Fruit fly (Drosophila melanogaster): Measurements from ENCODE around the gene gudu.

Gene gudu

DNA sequence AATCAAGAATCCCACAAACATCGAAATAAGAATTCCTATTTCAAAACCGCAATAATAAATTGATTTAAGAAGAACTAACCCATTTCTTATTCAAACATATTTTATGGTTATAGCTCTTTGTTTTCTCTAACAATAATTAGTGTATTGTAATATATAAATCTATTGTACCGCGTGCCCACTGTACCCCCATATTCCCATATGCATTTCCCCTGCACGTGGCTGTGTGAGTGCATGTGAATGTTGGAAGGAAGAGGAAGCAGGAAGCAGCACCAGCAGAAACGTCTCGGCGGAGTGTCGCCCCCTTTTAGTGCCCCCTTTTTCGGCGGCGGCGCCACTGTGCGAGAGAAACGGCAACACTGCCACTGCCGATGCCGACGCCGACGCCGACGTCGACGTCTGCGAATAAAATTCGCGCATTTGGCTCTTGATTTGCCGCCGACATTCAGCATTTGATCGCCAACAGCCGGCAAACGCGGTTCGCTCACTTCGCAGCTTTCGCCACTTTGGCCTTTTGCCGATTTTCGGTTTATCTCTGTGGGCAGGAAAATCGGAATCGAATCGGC, 35.1 kb downstream of the gudu start (continued):
- TF ChIP-seq Hr38 (GFP tag; optimal IDR thresholded peaks at IDR 0.05): peak; percentile 1
- TF ChIP-seq CG8632 (GFP tag; optimal IDR thresholded peaks at IDR 0.05): peak; percentile 63
- TF ChIP-seq CG6276 (GFP tag; optimal IDR thresholded peaks at IDR 0.05): peak; percentile 59
- TF ChIP-seq achi (GFP tag; optimal IDR thresholded peaks at IDR 0.05): peak; percentile 76
- peak; percentile 49 for TF ChIP-seq fd59A (GFP tag; optimal IDR thresholded peaks at IDR 0.05)
- peak; percentile 78 for TF ChIP-seq acj6 (GFP tag; optimal IDR thresholded peaks at IDR 0.05)
- TF ChIP-seq Eip78C (GFP tag): peak; percentile 95
- TF ChIP-seq CG16779 (tag; optimal IDR thresholded peaks at IDR 0.05): peak; percentile 59
- peak; percentile 64 for TF ChIP-seq Eip75B (GFP tag; optimal IDR thresholded peaks at IDR 0.05)
- peak; percentile 59 for TF ChIP-seq CG34406 (GFP tag; optimal IDR thresholded peaks at IDR 0.05)
- TF ChIP-seq ss (GFP tag; optimal IDR thresholded peaks at IDR 0.05): peak; percentile 66 to 70
- TF ChIP-seq CG15336 (GFP tag; IDR thresholded peaks at IDR 0.05): peak; percentile 84
- TF ChIP-seq Gug (GFP tag; IDR thresholded peaks at IDR 0.05): peak; percentile 37
- peak; percentile 79 for TF ChIP-seq dsx (GFP tag; optimal IDR thresholded peaks at IDR 0.05; ENCODE audit: poor library complexity, severe bottlenecking)
- no peak for TF ChIP-seq fd85E (GFP tag; optimal IDR thresholded peaks at IDR 0.05)
- TF ChIP-seq CG1621 (tag; optimal IDR thresholded peaks at IDR 0.05): peak; percentile 56
- peak; percentile 68 for TF ChIP-seq Sox14 (GFP tag; optimal IDR thresholded peaks at IDR 0.05)
- TF ChIP-seq CG10669 (GFP tag; optimal IDR thresholded peaks at IDR 0.05): peak; percentile 65
- peak; percentile 79 for TF ChIP-seq Met (GFP tag; optimal IDR thresholded peaks at IDR 0.05)
- TF ChIP-seq CG4318 (GFP tag; optimal IDR thresholded peaks at IDR 0.05): peak; percentile 3
- TF ChIP-seq CG9139 (GFP tag; optimal IDR thresholded peaks at IDR 0.05): peak; percentile 61
- peak; percentile 57 for TF ChIP-seq CG6808 (GFP tag; optimal IDR thresholded peaks at IDR 0.05)

DNA sequence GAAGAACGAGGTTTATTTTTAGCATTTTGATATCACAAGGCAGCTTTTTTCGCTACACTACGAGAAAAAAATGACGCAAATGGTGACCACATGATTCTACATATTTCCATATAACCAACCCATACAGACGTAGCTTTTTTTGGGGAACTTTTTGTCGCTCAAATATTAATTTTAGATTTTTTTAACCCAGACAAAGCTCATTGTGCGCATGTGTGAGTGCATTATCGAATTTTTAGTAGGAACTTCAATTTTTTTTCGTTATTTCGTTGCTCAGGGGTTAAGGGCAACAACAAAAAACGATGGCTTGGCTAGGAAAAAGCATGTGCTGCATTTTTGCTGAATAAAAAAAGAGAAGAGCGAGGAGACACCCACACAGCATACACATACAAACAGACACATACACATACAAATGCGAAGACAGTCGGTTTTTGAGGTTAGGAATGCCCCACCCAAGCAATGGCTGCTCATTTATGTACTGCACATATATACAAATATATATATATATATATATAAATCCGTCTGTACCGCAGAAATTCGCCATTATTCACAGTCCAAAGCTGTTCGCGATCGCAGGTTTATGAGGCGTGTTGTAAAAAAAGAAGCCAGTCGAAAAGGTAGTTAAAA, 36.1 kb downstream of the gudu start:
- TF ChIP-seq eg (GFP tag; IDR thresholded peaks at IDR 0.05) (peak; percentile 71; the same call in 2 of the 3 replicates), CG8119 (GFP tag; IDR thresholded peaks at IDR 0.05) (peak; percentile 41; the same call in 1 of the 3 replicates), Lpt (GFP tag; optimal IDR thresholded peaks at IDR 0.05) (no peak), CG1621 (tag; optimal IDR thresholded peaks at IDR 0.05) (peak; percentile 37), CG6276 (GFP tag; optimal IDR thresholded peaks at IDR 0.05) (no peak), CG11762 (GFP tag; optimal IDR thresholded peaks at IDR 0.05; ENCODE audit: insufficient read depth) (no peak), svp (GFP tag) (peak; percentile 80), vri (GFP tag; optimal IDR thresholded peaks at IDR 0.05) (peak; percentile 6), CG9139 (GFP tag; optimal IDR thresholded peaks at IDR 0.05) (no peak), Ets96B (tag; optimal IDR thresholded peaks at IDR 0.05) (peak; percentile 36), CG6808 (GFP tag; optimal IDR thresholded peaks at IDR 0.05) (peak; percentile 11), Hr38 (GFP tag; optimal IDR thresholded peaks at IDR 0.05) (no peak), Smox (GFP tag; optimal IDR thresholded peaks at IDR 0.05) (peak; percentile 13), CG10669 (GFP tag; optimal IDR thresholded peaks at IDR 0.05) (peak; percentile 49), CG8632 (GFP tag; optimal IDR thresholded peaks at IDR 0.05) (peak; percentile 43), spab (GFP tag; optimal IDR thresholded peaks at IDR 0.05) (peak; percentile 32), pdm3 (GFP tag; optimal IDR thresholded peaks at IDR 0.05) (peak; percentile 61), Blimp-1 (GFP tag; optimal IDR thresholded peaks at IDR 0.05) (no peak), fd85E (GFP tag; optimal IDR thresholded peaks at IDR 0.05) (no peak), CG3032 (tag; optimal IDR thresholded peaks at IDR 0.05) (peak; percentile 53), acj6 (GFP tag; optimal IDR thresholded peaks at IDR 0.05) (peak; percentile 40), Hr4 (GFP tag; optimal IDR thresholded peaks at IDR 0.05) (peak; percentile 67), CG16779 (tag; optimal IDR thresholded peaks at IDR 0.05) (no peak), fd59A (GFP tag; optimal IDR thresholded peaks at IDR 0.05) (peak; percentile 24), CG4318 (GFP tag; optimal IDR thresholded peaks at IDR 0.05) (peak; percentile 43), OdsH (GFP tag; optimal IDR thresholded peaks at IDR 0.05) (peak; percentile 64), CG31627 (GFP tag; optimal IDR thresholded peaks at IDR 0.05) (peak; percentile 55), achi (GFP tag; optimal IDR thresholded peaks at IDR 0.05) (peak; percentile 24), CG15336 (GFP tag; IDR thresholded peaks at IDR 0.05) (peak; percentile 63), Gug (GFP tag; IDR thresholded peaks at IDR 0.05) (0 out of 2 replicates have a peak, but pooled peaks have one; percentile 17), Sox102F (GFP tag; optimal IDR thresholded peaks at IDR 0.05) (peak; percentile 19), Hr39 (GFP tag; optimal IDR thresholded peaks at IDR 0.05) (peak; percentile 64), ss (GFP tag; optimal IDR thresholded peaks at IDR 0.05) (no peak), CG34406 (GFP tag; optimal IDR thresholded peaks at IDR 0.05) (no peak), Met (GFP tag; optimal IDR thresholded peaks at IDR 0.05) (peak; percentile 31), net (GFP tag; optimal IDR thresholded peaks at IDR 0.05) (peak; percentile 52), Eip75B (GFP tag; optimal IDR thresholded peaks at IDR 0.05) (peak; percentile 53), Eip78C (GFP tag) (peak; percentile 87), CG10631 (GFP tag; optimal IDR thresholded peaks at IDR 0.05) (peak; percentile 69), salr (GFP tag; optimal IDR thresholded peaks at IDR 0.05) (peak in 1 of 2 experiments; percentile 60), CG6854 (GFP tag; optimal IDR thresholded peaks at IDR 0.05) (no peak), CG11294 (GFP tag; IDR thresholded peaks at IDR 0.05) (no peak)

All from whole organism, prepupa.